Worm (Caenorhabditis elegans): ENCODE measurements around the gene srw-22.

- TF ChIP-seq ama-1 (optimal IDR thresholded peaks at IDR 0.05) (no peak), rnt-1 (tag; optimal IDR thresholded peaks at IDR 0.05) (no peak), hlh-8 (tag; optimal IDR thresholded peaks at IDR 0.05) (no peak), C38D4.7 (GFP tag; optimal IDR thresholded peaks at IDR 0.05) (no peak), ceh-19 (GFP tag; optimal IDR thresholded peaks at IDR 0.05) (no peak), hlh-30 (tag; optimal IDR thresholded peaks at IDR 0.05; ENCODE audit: insufficient read depth) (no peak), fax-1 (tag; optimal IDR thresholded peaks at IDR 0.05) (no peak)
These were observed 25.5 kb downstream of the srw-22 start, which contains the start of gene str-96 for ce11 chrV:15293865-15294264.

Data from whole organism, late embryonic.